Fruit fly (Drosophila melanogaster) whole organism, wandering third instar larva: Measurements from ENCODE around the gene CG32638.

Experiments
- CrebA ChIP-seq: fragments of 200-800 bp; sonication (Bioruptor generic); optimal IDR thresholded peaks from 2 replicates; lab custom pipeline; 2016; ENCODE audit warnings: missing biosample characterization, mild to moderate bottlenecking, missing genetic modification characterization, borderline replicate concordance
- Dif ChIP-seq: fragments of 200-275, 200-300 bp; sonication (Bioruptor generic); optimal IDR thresholded peaks from 2 replicates; lab custom pipeline; 2018; ENCODE audit warnings: missing biosample characterization, missing genetic modification characterization; ENCODE audit not compliant: partially characterized antibody
- Hnf4 ChIP-seq: fragments of 200-800 bp; sonication (Bioruptor generic); optimal IDR thresholded peaks from 2 replicates; lab custom pipeline; 2016; ENCODE audit warnings: missing biosample characterization, mild to moderate bottlenecking, missing genetic modification characterization
- Hr83 ChIP-seq: fragments of 200-300 bp; sonication (Bioruptor generic); optimal IDR thresholded peaks from 2 replicates; lab custom pipeline; 2016; ENCODE audit warnings: missing biosample characterization, mild to moderate bottlenecking, missing genetic modification characterization, moderate library complexity; ENCODE audit not compliant: poor library complexity, severe bottlenecking
- Vsx2 ChIP-seq: fragments of 200-300, 225-300 bp; sonication (Bioruptor generic); optimal IDR thresholded peaks from 2 replicates; lab custom pipeline; 2018; ENCODE audit warnings: missing biosample characterization, missing genetic modification characterization; ENCODE audit not compliant: partially characterized antibody
- br ChIP-seq: fragments of 200-800 bp; sonication (Bioruptor generic); optimal IDR thresholded peaks from 2 replicates; lab custom pipeline; 2016; ENCODE audit warnings: missing biosample characterization, missing genetic modification characterization
- dsf ChIP-seq: sonication (Bioruptor generic); optimal IDR thresholded peaks from 2 replicates; lab custom pipeline; 2016; ENCODE audit warnings: missing biosample characterization, missing genetic modification characterization, borderline replicate concordance
- fru ChIP-seq: fragments of 200-800 bp; sonication (Bioruptor generic); optimal IDR thresholded peaks from 3 replicates; lab custom pipeline; 2016; ENCODE audit warnings: missing biosample characterization, mild to moderate bottlenecking, missing genetic modification characterization
- h ChIP-seq: fragments of 200-800 bp; sonication (Bioruptor generic); optimal IDR thresholded peaks from 3 replicates; lab custom pipeline; 2016; ENCODE audit warnings: missing biosample characterization, mild to moderate bottlenecking, missing genetic modification characterization
- psq ChIP-seq: fragments of 200-800 bp; sonication (Bioruptor generic); optimal IDR thresholded peaks from 3 replicates; lab custom pipeline; 2017; ENCODE audit warnings: missing biosample characterization, mild to moderate bottlenecking, missing genetic modification characterization, moderate library complexity
- usp ChIP-seq: fragments of >200 bp; optimal IDR thresholded peaks from 2 replicates; lab custom pipeline; 2017; ENCODE audit warnings: missing biosample characterization, missing genetic modification characterization

dm6 chrX:13101817-13102216 lies 26.8 kb downstream of the CG32638 start:
- no peak for TF ChIP-seq fru (GFP tag; lab: Kevin White, UChicago)
- no peak for TF ChIP-seq Dif (GFP tag; lab: Kevin White, UChicago)
- TF ChIP-seq psq: no peak
- TF ChIP-seq br (GFP tag; lab: Kevin White, UChicago): no peak
- TF ChIP-seq CrebA: no peak
- TF ChIP-seq dsf (GFP tag; lab: Kevin White, UChicago): no peak
- no peak for TF ChIP-seq Hnf4 (GFP tag; lab: Kevin White, UChicago)
- no peak for TF ChIP-seq Vsx2 (GFP tag; lab: Kevin White, UChicago)
- TF ChIP-seq h (GFP tag; lab: Kevin White, UChicago): peak; percentile 27
- no peak for TF ChIP-seq Hr83 (GFP tag; lab: Kevin White, UChicago)
- TF ChIP-seq usp: no peak
